Worm (Caenorhabditis elegans): ENCODE results near the gene rpl-11.1.

DNA sequence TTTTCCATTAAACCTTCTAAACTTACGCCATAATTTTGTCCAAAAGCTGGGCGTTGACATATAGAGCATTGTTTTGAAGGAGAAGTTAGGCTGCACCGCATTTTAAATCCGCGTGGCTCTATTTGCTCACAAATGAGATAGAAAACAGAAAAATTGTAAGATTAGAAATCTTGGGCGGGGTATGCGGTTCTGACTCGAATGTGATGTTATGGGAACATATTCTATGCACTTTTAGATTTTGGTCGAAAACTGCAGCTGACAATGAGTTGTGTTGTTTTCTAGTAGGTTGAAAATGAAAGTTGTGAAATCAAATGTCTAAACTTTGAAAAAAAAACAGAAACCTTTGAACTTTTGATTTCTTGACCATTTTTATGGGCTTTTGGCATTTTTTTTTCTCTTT is 42.5 kb downstream of the rpl-11.1 start, which contains the start of gene nhr-222:
- TF ChIP-seq ceh-20 (GFP tag; IDR thresholded peaks at IDR 0.05), result no peak
- no peak for TF ChIP-seq lin-13 (GFP tag; optimal IDR thresholded peaks at IDR 0.05)
- TF ChIP-seq unc-39 (tag; optimal IDR thresholded peaks at IDR 0.05), result no peak
- TF ChIP-seq ama-1 (optimal IDR thresholded peaks at IDR 0.05), result no peak
- TF ChIP-seq nhr-42 (GFP tag; IDR thresholded peaks at IDR 0.05), result no peak
- no peak for TF ChIP-seq madf-9 (GFP tag; conservative IDR thresholded peaks at IDR 0.05)
- TF ChIP-seq dpl-1 (GFP tag; optimal IDR thresholded peaks at IDR 0.05), result no peak
- TF ChIP-seq D1046.2 (GFP tag; IDR thresholded peaks at IDR 0.05), result no peak
- TF ChIP-seq mdl-1 (tag; optimal IDR thresholded peaks at IDR 0.05), result no peak
- TF ChIP-seq pqm-1 (tag; optimal IDR thresholded peaks at IDR 0.05), result no peak
- no peak for TF ChIP-seq ztf-11 (tag; optimal IDR thresholded peaks at IDR 0.05)
- TF ChIP-seq nhr-237 (tag; optimal IDR thresholded peaks at IDR 0.05), result no peak
- TF ChIP-seq hlh-11 (tag; optimal IDR thresholded peaks at IDR 0.05), result no peak
